Worm (Caenorhabditis elegans): ENCODE data around the gene pch-2.

pch-2 gene

DNA sequence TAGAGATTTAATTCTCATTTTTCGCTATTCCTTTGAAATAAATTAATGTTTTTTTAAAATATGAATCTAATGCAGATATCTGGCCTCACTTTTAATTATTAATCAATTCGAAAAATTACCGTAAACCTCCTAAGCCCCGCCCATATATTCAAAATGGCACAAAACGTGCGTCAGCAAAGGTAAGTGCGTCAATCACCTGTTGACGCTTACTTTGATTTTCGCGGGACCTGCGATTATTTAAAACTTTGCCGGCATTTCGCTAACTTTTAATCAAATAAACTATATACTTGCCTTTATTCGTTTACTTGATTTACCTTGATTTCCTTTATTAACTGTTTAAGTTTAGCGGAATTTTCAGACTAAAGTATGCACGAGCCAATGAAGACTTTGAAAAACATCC lies at the start of gene pch-2:
pch-2 (plus strand) TSS at position 359 of the 400 bp plus-strand sequence.
- TF ChIP-seq unc-62 (GFP tag; optimal IDR thresholded peaks at IDR 0.05) = no peak

DNA sequence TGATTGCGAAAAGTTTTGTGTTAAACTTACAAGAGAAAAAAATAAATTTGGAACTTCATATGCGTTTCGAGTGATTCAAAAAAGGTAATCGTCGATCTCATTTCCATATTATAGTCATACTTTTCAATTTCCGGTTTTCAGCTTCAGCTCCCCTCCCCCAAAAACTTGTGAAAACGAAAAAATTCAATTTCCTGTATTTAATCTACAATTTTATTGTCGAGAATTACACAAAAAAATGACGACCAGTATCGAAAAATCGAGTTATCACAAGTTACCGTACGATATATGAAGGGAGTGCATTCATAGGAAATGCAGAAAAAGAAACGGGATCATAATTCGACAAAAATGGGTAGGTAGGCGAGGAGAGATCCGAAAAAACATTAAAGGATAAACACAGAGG lies 46.1 kb upstream of the pch-2 start, which contains the start of gene lron-4:
lron-4 (minus strand) TSS at position 101 of the 400 bp plus-strand sequence.
- no peak for TF ChIP-seq unc-62 (GFP tag; optimal IDR thresholded peaks at IDR 0.05)

DNA sequence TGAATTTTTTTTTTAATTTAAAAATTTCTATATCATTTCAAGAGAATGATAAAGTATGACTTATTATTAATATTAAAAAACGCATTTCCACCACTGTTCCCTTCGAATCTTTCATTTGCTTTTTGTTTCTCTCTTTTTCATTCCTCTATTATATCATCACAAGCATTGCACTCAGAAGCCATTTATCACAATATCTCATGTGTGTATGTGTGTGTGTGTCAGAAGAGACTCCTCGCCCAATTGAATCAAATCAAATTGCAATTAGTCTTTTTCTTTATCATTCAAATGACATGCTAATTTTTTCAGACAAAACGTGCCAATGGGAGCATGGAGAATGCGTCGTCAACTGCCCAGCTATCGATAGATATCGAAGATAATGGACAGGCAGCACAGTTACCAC lies 42.0 kb upstream of the pch-2 start, which contains the start of gene unc-105:
unc-105 (plus strand) TSS at position 301 of the 400 bp plus-strand sequence.
- no peak for TF ChIP-seq unc-62 (GFP tag; optimal IDR thresholded peaks at IDR 0.05)

DNA sequence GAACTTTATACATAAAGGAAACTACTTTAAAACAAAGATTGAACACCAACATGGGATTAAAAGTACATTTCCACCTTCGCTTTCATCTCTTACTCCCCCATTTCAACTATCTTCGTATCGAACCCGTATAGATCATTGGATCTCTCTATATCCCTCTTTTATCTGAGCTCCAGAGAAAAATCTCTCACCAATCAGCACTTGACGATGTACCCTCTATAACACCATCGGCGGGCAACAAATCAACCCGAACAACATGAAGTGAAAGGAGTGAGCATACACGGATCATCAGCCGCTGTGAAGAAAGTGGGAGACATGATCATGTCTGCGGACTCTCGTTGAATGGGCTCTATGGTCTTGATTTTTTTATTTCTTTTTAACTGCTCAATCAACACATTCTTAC lies 40.7 kb upstream of the pch-2 start:
- no peak for TF ChIP-seq unc-62 (GFP tag; optimal IDR thresholded peaks at IDR 0.05)

ce11 chrII:8124867-8125266 lies 33.3 kb upstream of the pch-2 start, which contains the start of gene ire-1:
TSS of gene ire-1 (minus strand) at chrII:8124910.
- TF ChIP-seq unc-62 (GFP tag; optimal IDR thresholded peaks at IDR 0.05) = no peak

DNA sequence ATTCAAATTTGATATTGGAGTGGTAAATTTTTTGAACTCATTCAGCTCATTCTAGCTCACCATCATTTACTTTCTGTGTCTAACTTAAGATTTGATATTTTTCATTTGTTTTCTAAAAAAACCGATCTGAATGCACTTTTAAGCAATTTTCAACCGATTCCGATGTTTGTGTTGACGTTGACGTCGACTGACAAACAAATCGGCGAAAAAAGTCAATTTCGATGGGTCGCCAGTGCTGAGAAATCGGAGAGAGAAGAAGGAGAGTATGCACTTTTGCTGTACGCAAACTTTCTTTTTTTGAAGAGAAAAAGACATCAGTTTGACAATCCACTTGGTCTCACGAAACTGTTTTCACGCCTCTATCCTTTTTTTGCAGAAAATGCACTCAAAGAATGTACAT lies 32.7 kb upstream of the pch-2 start:
- TF ChIP-seq unc-62 (GFP tag; optimal IDR thresholded peaks at IDR 0.05) = no peak

- no peak for TF ChIP-seq unc-62 (GFP tag; optimal IDR thresholded peaks at IDR 0.05)
These were observed 32.0 kb upstream of the pch-2 start for ce11 chrII:8126132-8126531.

DNA sequence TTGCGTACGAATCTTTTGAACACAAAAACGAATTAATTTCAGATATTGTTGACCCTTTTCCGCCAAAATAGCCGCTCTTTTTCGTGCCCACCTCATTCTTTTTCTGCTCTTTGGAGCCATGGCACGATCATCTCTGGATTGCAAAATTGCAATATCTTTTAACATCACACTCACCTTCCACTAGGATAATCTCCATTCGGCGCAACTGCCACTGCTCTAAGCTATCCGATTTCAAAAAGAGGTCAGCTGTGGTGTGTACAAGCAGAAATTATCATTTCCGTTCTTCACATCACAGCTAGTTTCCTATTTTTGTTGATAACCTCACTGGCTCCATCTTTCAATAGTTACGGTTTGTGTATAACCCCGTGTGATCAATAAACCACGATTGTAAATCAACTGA lies 31.5 kb upstream of the pch-2 start:
- TF ChIP-seq unc-62 (GFP tag; optimal IDR thresholded peaks at IDR 0.05) = no peak

DNA sequence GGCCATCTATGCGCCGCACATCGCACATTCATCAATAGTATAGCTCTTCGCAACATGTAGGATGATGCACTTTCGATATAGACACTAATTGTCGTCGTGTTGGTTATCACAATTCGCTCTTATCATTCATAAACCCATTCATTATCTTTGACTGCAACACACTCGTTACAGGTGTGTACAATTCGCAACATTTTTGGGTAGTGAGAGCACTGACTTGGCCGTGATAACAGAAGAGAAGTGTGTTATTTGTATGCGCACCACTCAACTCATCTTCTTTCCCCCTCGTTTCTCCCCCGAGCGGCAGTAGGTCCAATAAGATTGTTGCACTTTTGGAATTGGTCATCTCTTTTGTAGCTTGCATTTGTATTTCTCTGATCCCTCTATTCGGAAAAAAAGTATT lies 30.9 kb upstream of the pch-2 start:
- no peak for TF ChIP-seq unc-62 (GFP tag; optimal IDR thresholded peaks at IDR 0.05)

- no peak for TF ChIP-seq unc-62 (GFP tag; optimal IDR thresholded peaks at IDR 0.05)
These were observed 30.4 kb upstream of the pch-2 start for ce11 chrII:8127794-8128193.

- TF ChIP-seq unc-62 (GFP tag; optimal IDR thresholded peaks at IDR 0.05) = no peak
These were observed 29.7 kb upstream of the pch-2 start for ce11 chrII:8128273-8129039.

DNA sequence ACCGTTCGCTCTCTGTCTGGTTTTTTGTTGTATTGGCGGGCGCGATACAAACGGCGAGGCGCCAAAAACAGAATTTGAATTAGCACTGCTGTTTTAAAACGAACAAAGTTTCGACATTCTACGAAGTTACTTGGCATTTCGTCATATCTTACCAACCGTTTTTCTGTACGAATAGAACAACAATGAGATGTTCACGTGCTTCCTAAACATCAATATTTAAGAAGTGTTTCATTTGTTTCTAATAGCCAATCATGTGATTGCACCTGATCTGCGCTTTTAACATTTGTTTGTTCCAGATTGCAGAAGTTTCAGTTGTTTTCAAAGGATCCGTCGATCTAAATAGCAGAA lies 29.1 kb upstream of the pch-2 start:
- TF ChIP-seq unc-62 (GFP tag; optimal IDR thresholded peaks at IDR 0.05) = no peak

ce11 chrII:8129495-8130010 lies 28.6 kb upstream of the pch-2 start, which contains the start of gene ulp-4:
TSS of gene ulp-4 (plus strand) at chrII:8129960.
- TF ChIP-seq unc-62 (GFP tag; optimal IDR thresholded peaks at IDR 0.05) = no peak

DNA sequence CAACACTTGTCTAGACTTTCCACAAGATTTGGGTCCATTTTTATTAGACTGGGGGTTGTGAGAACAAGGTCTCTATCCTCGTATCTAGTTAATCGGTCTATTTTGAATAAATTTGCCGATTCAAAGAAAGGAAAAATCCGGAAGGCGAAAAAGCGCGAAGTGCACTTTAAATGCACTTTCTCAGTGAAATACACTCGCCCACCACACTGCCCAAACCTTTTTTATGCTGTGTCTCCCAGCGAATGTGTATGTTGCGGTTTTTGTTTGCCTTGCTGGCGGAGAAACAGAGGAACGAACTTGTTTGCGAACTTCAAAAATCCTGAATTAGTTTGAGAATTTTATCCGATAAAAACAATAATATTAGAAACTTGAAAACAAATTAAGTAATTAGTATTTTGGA lies 27.4 kb upstream of the pch-2 start:
- no peak for TF ChIP-seq unc-62 (GFP tag; optimal IDR thresholded peaks at IDR 0.05)

- no peak for TF ChIP-seq unc-62 (GFP tag; optimal IDR thresholded peaks at IDR 0.05)
These were observed 26.7 kb upstream of the pch-2 start for ce11 chrII:8131413-8131966.

- TF ChIP-seq unc-62 (GFP tag; optimal IDR thresholded peaks at IDR 0.05) = no peak
These were observed 22.2 kb upstream of the pch-2 start for ce11 chrII:8135953-8136352.

DNA sequence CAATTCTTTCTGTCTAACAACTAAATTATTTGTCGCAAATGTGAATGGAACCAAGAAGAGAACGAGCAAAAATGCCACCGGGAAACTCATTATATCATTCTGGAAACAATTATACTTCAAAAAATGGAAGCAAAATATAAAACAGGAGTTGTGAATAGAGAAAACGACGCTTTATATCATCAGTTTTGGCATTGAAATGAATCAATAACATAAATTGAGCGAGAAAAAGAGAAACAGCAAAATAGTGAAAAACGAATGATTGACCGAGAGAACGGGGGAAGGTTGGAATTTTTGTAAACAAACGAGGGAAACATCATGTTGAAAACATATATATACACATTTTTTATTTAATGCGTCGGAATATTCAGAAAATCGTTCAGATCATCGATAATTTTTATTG lies 21.3 kb upstream of the pch-2 start, which contains the start of gene ctns-1:
ctns-1 (minus strand) TSS at position 101 of the 400 bp plus-strand sequence.
- TF ChIP-seq unc-62 (GFP tag; optimal IDR thresholded peaks at IDR 0.05) = no peak

All from whole organism, dauer.